Fruit fly (Drosophila melanogaster): ENCODE data around the gene CG45081.

DNA sequence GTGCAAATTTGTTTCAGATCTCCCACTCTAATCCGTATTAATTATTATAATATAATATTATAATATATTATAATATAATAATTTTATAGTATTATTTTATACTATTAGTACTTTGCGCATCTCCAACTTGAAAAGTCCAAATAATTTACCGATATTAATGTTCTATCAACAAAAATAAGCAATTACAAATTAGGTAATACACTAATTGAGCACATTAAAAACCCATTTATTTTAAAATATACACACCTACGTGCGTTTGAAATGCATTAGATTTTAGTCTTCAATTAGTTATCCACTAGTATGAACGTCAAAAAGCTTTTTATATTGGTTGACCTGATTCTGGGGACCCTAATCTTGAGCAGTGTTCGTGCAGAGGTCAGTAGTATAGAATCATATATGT lies 29.8 kb upstream of the CG45081 start, which contains the start of gene CG33647:
- no peak for TF ChIP-seq psq (GFP tag; optimal IDR thresholded peaks at IDR 0.05)
- TF ChIP-seq Dfd (GFP tag; optimal IDR thresholded peaks at IDR 0.05), result no peak
- no peak for TF ChIP-seq Hr78 (GFP tag; optimal IDR thresholded peaks at IDR 0.05)
- no peak for TF ChIP-seq Hr83 (GFP tag; optimal IDR thresholded peaks at IDR 0.05; ENCODE audit: poor library complexity, severe bottlenecking)
- TF ChIP-seq fru (GFP tag; optimal IDR thresholded peaks at IDR 0.05), result no peak

Measured in whole organism, wandering third instar larva.